Worm (Caenorhabditis elegans): Measurements from ENCODE around the gene F15D4.2.
A peak's percentile ranks its signal among the peaks of the same experiment; 100 is the strongest.

The F15D4.2 gene

ce11 chrII:13219373-13219772, 3.5 kb downstream of the F15D4.2 start:
- TF ChIP-seq skn-1 (tag; optimal IDR thresholded peaks at IDR 0.05) (no peak), unc-62 (GFP tag; optimal IDR thresholded peaks at IDR 0.05) (no peak), fkh-2 (tag; optimal IDR thresholded peaks at IDR 0.05) (no peak), ZK546.5 (tag; optimal IDR thresholded peaks at IDR 0.05) (no peak), zag-1 (tag; optimal IDR thresholded peaks at IDR 0.05) (no peak), tbx-2 (tag; optimal IDR thresholded peaks at IDR 0.05) (no peak), mdl-1 (tag; optimal IDR thresholded peaks at IDR 0.05) (no peak), hmg-11 (tag; optimal IDR thresholded peaks at IDR 0.05) (no peak), fkh-10 (GFP tag; optimal IDR thresholded peaks at IDR 0.05) (no peak), eor-1 (tag; optimal IDR thresholded peaks at IDR 0.05) (no peak), pqm-1 (tag; optimal IDR thresholded peaks at IDR 0.05) (no peak), egl-5 (tag; optimal IDR thresholded peaks at IDR 0.05) (no peak), egl-27 (tag; optimal IDR thresholded peaks at IDR 0.05) (no peak), nhr-43 (tag; optimal IDR thresholded peaks at IDR 0.05; ENCODE audit: poor library complexity, severe bottlenecking) (no peak), nhr-76 (tag; optimal IDR thresholded peaks at IDR 0.05) (no peak), ceh-28 (tag; optimal IDR thresholded peaks at IDR 0.05) (no peak), nhr-12 (tag; optimal IDR thresholded peaks at IDR 0.05) (no peak), nhr-11 (tag; optimal IDR thresholded peaks at IDR 0.05) (no peak), sea-2 (GFP tag; optimal IDR thresholded peaks at IDR 0.05) (no peak)

ce11 chrII:13230489-13231196, 14.8 kb downstream of the F15D4.2 start:
- TF ChIP-seq nhr-11 (tag; optimal IDR thresholded peaks at IDR 0.05) (peak; percentile 90), fkh-2 (tag; optimal IDR thresholded peaks at IDR 0.05) (no peak)

- TF ChIP-seq elt-3 (tag; optimal IDR thresholded peaks at IDR 0.05) (no peak), lin-15B (tag; optimal IDR thresholded peaks at IDR 0.05) (no peak)
Measured at ce11 chrII:13233712-13234111, 17.8 kb downstream of the F15D4.2 start.

ce11 chrII:13235289-13235688, 19.4 kb downstream of the F15D4.2 start, which contains the start of gene flp-16:
Gene flp-16, plus strand, starts transcription at chrII:13235306.
- no peak for TF ChIP-seq aly-2 (tag; optimal IDR thresholded peaks at IDR 0.05)
- TF ChIP-seq ama-1 (optimal IDR thresholded peaks at IDR 0.05) = no peak
- no peak for TF ChIP-seq unc-39 (tag; optimal IDR thresholded peaks at IDR 0.05)
- TF ChIP-seq elt-2 (tag; optimal IDR thresholded peaks at IDR 0.05) = no peak
- TF ChIP-seq mdl-1 (tag; optimal IDR thresholded peaks at IDR 0.05) = no peak
- no peak for TF ChIP-seq skn-1 (tag; optimal IDR thresholded peaks at IDR 0.05)
- TF ChIP-seq lsy-12 (tag; optimal IDR thresholded peaks at IDR 0.05) = no peak
- no peak for TF ChIP-seq egl-5 (tag; optimal IDR thresholded peaks at IDR 0.05)
- no peak for TF ChIP-seq ceh-28 (tag; optimal IDR thresholded peaks at IDR 0.05)
- TF ChIP-seq ZK546.5 (tag; optimal IDR thresholded peaks at IDR 0.05) = no peak
- TF ChIP-seq lin-15B (tag; optimal IDR thresholded peaks at IDR 0.05) = no peak

ce11 chrII:13237829-13238404, 22.0 kb downstream of the F15D4.2 start, which contains the start of gene romo-1:
Gene romo-1, minus strand, starts transcription at chrII:13237907.
- TF ChIP-seq elt-1 (tag; optimal IDR thresholded peaks at IDR 0.05) (no peak), nfya-1 (tag; optimal IDR thresholded peaks at IDR 0.05; ENCODE audit: insufficient read depth) (peak; percentile 84), elt-3 (tag; optimal IDR thresholded peaks at IDR 0.05) (no peak), jun-1 (tag; optimal IDR thresholded peaks at IDR 0.05) (no peak), lin-39 (tag; optimal IDR thresholded peaks at IDR 0.05) (peak; percentile 19), nhr-43 (tag; optimal IDR thresholded peaks at IDR 0.05; ENCODE audit: poor library complexity, severe bottlenecking) (peak; percentile 59), skn-1 (tag; optimal IDR thresholded peaks at IDR 0.05) (peak; percentile 26), nhr-23 (tag; optimal IDR thresholded peaks at IDR 0.05) (peak; percentile 77), nhr-25 (tag; optimal IDR thresholded peaks at IDR 0.05) (peak; percentile 53), snpc-4 (tag; optimal IDR thresholded peaks at IDR 0.05) (peak; percentile 91), elt-2 (tag; optimal IDR thresholded peaks at IDR 0.05) (peak; percentile 35), egl-5 (tag; optimal IDR thresholded peaks at IDR 0.05) (peak; percentile 52), unc-62 (GFP tag; optimal IDR thresholded peaks at IDR 0.05) (no peak), lin-15B (tag; optimal IDR thresholded peaks at IDR 0.05) (peak; percentile 77), R02D3.7 (tag; optimal IDR thresholded peaks at IDR 0.05) (peak; percentile 44), pha-4 (tag; optimal IDR thresholded peaks at IDR 0.05) (peak; percentile 90), tbx-2 (tag; optimal IDR thresholded peaks at IDR 0.05) (peak; percentile 42), hmg-11 (tag; optimal IDR thresholded peaks at IDR 0.05) (peak; percentile 53)

All from whole organism, L3 larva.